Fruit fly (Drosophila melanogaster): ENCODE results near the gene Klp68D.

DNA sequence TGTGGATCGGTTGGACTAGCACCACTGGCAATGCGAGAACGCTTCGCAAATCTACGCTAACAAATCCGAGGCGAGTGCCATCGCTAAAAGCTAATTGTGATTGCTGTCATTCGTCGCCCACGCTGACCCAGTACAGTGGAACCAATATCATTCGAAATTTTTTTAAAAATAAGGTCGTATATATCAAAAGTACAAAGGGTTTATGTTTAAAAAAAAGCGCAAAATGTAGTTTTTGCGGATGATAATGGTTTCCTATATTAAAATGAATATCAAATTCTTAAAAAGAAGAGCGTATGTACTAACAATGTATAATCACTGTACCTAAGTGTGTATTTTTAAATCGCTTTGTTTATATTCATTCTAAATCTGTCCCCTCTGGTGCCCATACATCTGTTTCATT, 10.1 kb upstream of the Klp68D start:
- TF ChIP-seq h (optimal IDR thresholded peaks at IDR 0.05) (no peak), psq (optimal IDR thresholded peaks at IDR 0.05) (no peak), Myc (optimal IDR thresholded peaks at IDR 0.05) (no peak)
